Worm (Caenorhabditis elegans): ENCODE measurements around the gene T01C3.11.

- TF ChIP-seq dmd-8 (GFP tag; IDR thresholded peaks at IDR 0.05): no peak
- TF ChIP-seq ZK546.5 (tag; optimal IDR thresholded peaks at IDR 0.05): no peak
- no peak for TF ChIP-seq lim-7 (GFP tag; IDR thresholded peaks at IDR 0.05)
- TF ChIP-seq arid-1 (GFP tag; conservative IDR thresholded peaks at IDR 0.05): no peak
Measured at ce11 chrV:14978205-14978751, 21.1 kb upstream of the T01C3.11 start, which contains the start of the genes grd-12 and F02D8.1.
